Fruit fly (Drosophila melanogaster) whole organism: ENCODE results near the gene abd-A.

ENCODE experiments used
- CG8478 ChIP-seq: fragments of >200 bp; optimal IDR thresholded peaks from 2 replicates; lab custom pipeline; 2018; ENCODE audit warnings: inconsistent platforms
- Dll ChIP-seq: fragments of >200 bp; optimal IDR thresholded peaks from 2 replicates; lab custom pipeline; 2017
- pan ChIP-seq: fragments of >200 bp; optimal IDR thresholded peaks from 2 replicates; lab custom pipeline; 2017
- psq ChIP-seq: fragments of >200 bp; optimal IDR thresholded peaks from 2 replicates; lab custom pipeline; 2017
- usp ChIP-seq: fragments of >200 bp; optimal IDR thresholded peaks from 2 replicates; lab custom pipeline; 2017; ENCODE audit warnings: missing biosample characterization, missing genetic modification characterization, mixed read lengths

DNA sequence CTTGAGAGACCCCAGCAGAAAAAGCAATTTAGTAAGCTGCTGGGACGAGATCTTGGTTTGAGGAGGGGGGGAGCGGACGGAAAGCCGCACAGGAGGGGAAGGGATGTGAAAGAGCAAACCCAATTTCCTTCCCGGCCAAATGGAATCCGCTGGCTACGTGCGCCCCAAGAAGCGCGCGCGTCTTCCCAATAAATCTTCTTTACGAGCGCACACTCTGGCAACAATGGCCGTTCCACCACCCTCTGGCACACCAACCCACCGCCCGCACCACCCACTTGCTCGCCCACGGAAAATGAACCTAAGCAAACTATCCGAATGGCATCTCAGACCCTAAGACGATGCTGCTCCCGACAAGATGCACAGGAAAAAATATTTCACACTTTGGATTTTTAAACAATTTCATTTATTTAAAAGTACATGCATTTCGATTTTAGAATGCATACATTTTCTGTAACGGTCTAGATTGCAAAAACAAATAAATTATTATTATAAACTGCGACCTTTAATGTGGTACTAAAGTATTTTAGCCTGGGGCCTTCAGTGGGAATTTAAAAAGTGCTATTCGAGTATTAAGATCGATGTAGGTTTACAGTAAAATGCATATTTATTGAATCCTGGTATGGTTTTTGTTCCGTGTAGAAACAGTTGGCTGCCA is 35.8 kb downstream of the abd-A start:
- TF ChIP-seq pan (lab: Kevin White, UChicago) (no peak), psq (lab: Kevin White, UChicago) (no peak), Dll (lab: Kevin White, UChicago) (no peak), usp (GFP tag; lab: Kevin White, UChicago) (no peak), CG8478 (lab: Kevin White, UChicago) (no peak)
